Worm (Caenorhabditis elegans) whole organism, midembryonic: ENCODE results near the gene D1054.1.

Source experiments
- T22C8.4 ChIP-seq: fragments of 200-800 bp; sonication (Bioruptor generic); IDR thresholded peaks from 2 replicates; pipeline ENCODE4 v1.3.6; 2022; ENCODE audit warnings: missing genetic modification characterization, missing compliant biosample characterization
- flt-1 ChIP-seq: fragments of 200-800 bp; sonication (Bioruptor generic); IDR thresholded peaks from 2 replicates; pipeline ENCODE4 v1.3.6; 2022; ENCODE audit warnings: missing genetic modification characterization, missing compliant biosample characterization
- med-1 ChIP-seq: sonication (generic microtip); optimal IDR thresholded peaks from 2 replicates; lab custom pipeline; 2017; ENCODE audit warnings: missing genetic modification characterization, mild to moderate bottlenecking, missing compliant biosample characterization, antibody characterized with exemption, missing genetic modification reagents; ENCODE audit not compliant: insufficient read depth
- ref-1 ChIP-seq: fragments of 200-800 bp; sonication (Bioruptor generic); conservative IDR thresholded peaks from 2 replicates; pipeline ENCODE4 v1.3.6; 2022; ENCODE audit warnings: missing genetic modification reagents, missing genetic modification characterization, missing compliant biosample characterization
- tab-1 ChIP-seq: fragments of 200-800 bp; sonication (Bioruptor generic); IDR thresholded peaks from 2 replicates; pipeline ENCODE4 v1.3.6; 2022; ENCODE audit warnings: missing genetic modification characterization, missing compliant biosample characterization
- ztf-29 ChIP-seq: fragments of 200-800 bp; sonication (Bioruptor generic); IDR thresholded peaks from 2 replicates; pipeline ENCODE4 v1.3.6; 2022; ENCODE audit warnings: missing genetic modification reagents, missing genetic modification characterization, missing compliant biosample characterization

DNA sequence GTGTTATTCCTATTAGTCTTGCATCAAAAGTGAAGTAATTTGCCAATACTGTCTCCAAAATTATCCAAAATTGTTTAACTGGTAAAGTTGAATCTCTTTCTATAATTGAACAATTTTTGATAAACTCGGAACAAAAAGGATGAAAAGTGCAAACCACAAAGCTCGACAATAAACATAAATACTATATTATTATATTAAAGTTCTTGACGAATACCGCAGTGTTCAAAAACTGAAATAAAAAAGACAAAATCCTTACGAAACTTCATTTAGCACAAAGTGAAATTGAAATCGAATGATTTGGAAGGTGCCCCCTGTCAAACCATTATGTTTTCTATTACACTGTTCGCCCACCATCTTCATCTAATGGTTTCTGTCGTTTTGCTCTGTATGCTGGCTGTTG is 28.7 kb downstream of the D1054.1 start, which contains the start of gene ZC302.3:
- TF ChIP-seq ztf-29 (no peak), T22C8.4 (no peak), flt-1 (GFP tag; lab: Robert Waterston, UW) (no peak), ref-1 (GFP tag; lab: Robert Waterston, UW) (no peak), med-1 (GFP tag; lab: Kevin White, UChicago) (no peak), tab-1 (GFP tag; lab: Robert Waterston, UW) (no peak)
